Worm (Caenorhabditis elegans) whole organism, young adult: ENCODE data around the gene lnp-1.

Source experiments
- B0019.2 ChIP-seq: fragments of 200-800 bp; sonication (Bioruptor generic); conservative IDR thresholded peaks from 2 replicates; pipeline ENCODE4 v1.3.6; 2022; ENCODE audit warnings: missing genetic modification reagents, missing genetic modification characterization, missing compliant biosample characterization
- B0035.1 ChIP-seq: sonication (generic microtip); optimal IDR thresholded peaks from 2 replicates; lab custom pipeline; 2016; ENCODE audit warnings: missing genetic modification characterization, mild to moderate bottlenecking, missing compliant biosample characterization, missing genotype, missing genetic modification reagents
- B0336.3 ChIP-seq: fragments of 200-800 bp; sonication (Bioruptor generic); IDR thresholded peaks from 2 replicates; pipeline ENCODE4 v1.3.6; 2022; ENCODE audit warnings: missing genetic modification characterization, missing compliant biosample characterization
- C17E4.6 ChIP-seq: fragments of 200-800 bp; sonication (Bioruptor generic); IDR thresholded peaks from 2 replicates; pipeline ENCODE4 v1.3.6; 2022; ENCODE audit warnings: missing genetic modification reagents, missing genetic modification characterization, missing compliant biosample characterization
- F10E7.11 ChIP-seq: sonication (generic microtip); optimal IDR thresholded peaks from 2 replicates; lab custom pipeline; 2017; ENCODE audit warnings: mild to moderate bottlenecking, missing genetic modification characterization, moderate library complexity, missing compliant biosample characterization
- F23B12.7 ChIP-seq: sonication (generic microtip); optimal IDR thresholded peaks from 2 replicates; lab custom pipeline; 2017; ENCODE audit warnings: missing genetic modification characterization, mild to moderate bottlenecking, missing compliant biosample characterization, antibody characterized with exemption, moderate library complexity; ENCODE audit not compliant: insufficient read depth
- F39B2.1 ChIP-seq: fragments of 200-800 bp; sonication (Bioruptor generic); IDR thresholded peaks from 2 replicates; pipeline ENCODE4 v1.3.6; 2022; ENCODE audit warnings: missing genetic modification reagents, missing genetic modification characterization, missing compliant biosample characterization
- F49E8.2 ChIP-seq: sonication (generic microtip); optimal IDR thresholded peaks from 3 replicates; lab custom pipeline; 2017; ENCODE audit warnings: missing genetic modification characterization, mild to moderate bottlenecking, missing compliant biosample characterization, antibody characterized with exemption, moderate library complexity; ENCODE audit not compliant: insufficient read depth
- F52B5.7 ChIP-seq: sonication (generic microtip); optimal IDR thresholded peaks from 2 replicates; lab custom pipeline; 2016; ENCODE audit warnings: mild to moderate bottlenecking, missing genetic modification characterization, missing compliant biosample characterization
- F57A8.1 ChIP-seq: fragments of 200-800 bp; sonication (Bioruptor generic); optimal IDR thresholded peaks from 2 replicates; lab custom pipeline; 2018; ENCODE audit warnings: mild to moderate bottlenecking, missing genetic modification characterization, moderate library complexity, missing compliant biosample characterization
- K12H6.12 ChIP-seq: fragments of 200-800 bp; sonication (Bioruptor generic); optimal IDR thresholded peaks from 2 replicates; lab custom pipeline; 2018; ENCODE audit warnings: mild to moderate bottlenecking, missing genetic modification characterization, missing compliant biosample characterization
- Y95B8A.8 ChIP-seq: fragments of 200-800 bp; sonication (Bioruptor generic); IDR thresholded peaks from 2 replicates; pipeline ENCODE4 v1.3.6; 2022; ENCODE audit warnings: missing genetic modification reagents, missing genetic modification characterization, missing compliant biosample characterization
- akir-1 ChIP-seq: fragments of 200-800 bp; sonication (Bioruptor generic); optimal IDR thresholded peaks from 2 replicates; lab custom pipeline; 2018; ENCODE audit warnings: mild to moderate bottlenecking, missing genetic modification characterization, moderate library complexity, missing compliant biosample characterization
- aptf-3 ChIP-seq: fragments of 200-800 bp; sonication (Bioruptor generic); IDR thresholded peaks from 2 replicates; pipeline ENCODE4 v1.3.6; 2022; ENCODE audit warnings: missing genetic modification characterization, missing compliant biosample characterization
- ceh-100 ChIP-seq: fragments of 200-800 bp; sonication (Bioruptor generic); IDR thresholded peaks from 2 replicates; pipeline ENCODE4 v1.3.6; 2022; ENCODE audit warnings: missing genetic modification reagents, missing genetic modification characterization, missing compliant biosample characterization
- ceh-40 ChIP-seq: fragments of 200-800 bp; sonication (Bioruptor generic); IDR thresholded peaks from 2 replicates; pipeline ENCODE4 v1.3.6; 2022; ENCODE audit warnings: missing genetic modification characterization, missing compliant biosample characterization
- ceh-58 ChIP-seq: fragments of 200-800 bp; sonication (Bioruptor generic); IDR thresholded peaks from 2 replicates; pipeline ENCODE4 v1.3.6; 2022; ENCODE audit warnings: missing genetic modification characterization, missing compliant biosample characterization
- ceh-91 ChIP-seq: fragments of 200-800 bp; sonication (Bioruptor generic); IDR thresholded peaks from 2 replicates; pipeline ENCODE4 v1.3.6; 2022; ENCODE audit warnings: missing genetic modification reagents, missing genetic modification characterization, missing compliant biosample characterization
- dpl-1 ChIP-seq: fragments of 150-350 bp; optimal IDR thresholded peaks from 2 replicates; lab custom pipeline; 2014; ENCODE audit warnings: missing biosample characterization, missing genetic modification reagents, missing genetic modification characterization
- efl-1 ChIP-seq: fragments of 150-350 bp; optimal IDR thresholded peaks from 2 replicates; lab custom pipeline; 2014; ENCODE audit warnings: missing biosample characterization, missing genetic modification reagents, missing genetic modification characterization
- ekl-4 ChIP-seq: fragments of 200-800 bp; sonication (Bioruptor generic); IDR thresholded peaks from 2 replicates; pipeline ENCODE4 v1.3.6; 2022; ENCODE audit warnings: missing genetic modification reagents, missing genetic modification characterization, missing compliant biosample characterization
- gei-17 ChIP-seq: fragments of 200-800 bp; sonication (Bioruptor generic); optimal IDR thresholded peaks from 2 replicates; lab custom pipeline; 2018; ENCODE audit warnings: mild to moderate bottlenecking, missing genetic modification characterization, missing compliant biosample characterization
- him-1 ChIP-seq: sonication (generic microtip); optimal IDR thresholded peaks from 2 replicates; lab custom pipeline; 2016; ENCODE audit warnings: missing genotype, missing genetic modification reagents, missing genetic modification characterization, missing compliant biosample characterization
- let-526 ChIP-seq: fragments of 200-800 bp; sonication (Bioruptor generic); IDR thresholded peaks from 2 replicates; pipeline ENCODE4 v1.3.6; 2022; ENCODE audit warnings: missing genetic modification reagents, missing genetic modification characterization, missing compliant biosample characterization
- lin-26 ChIP-seq: fragments of 200-800 bp; sonication (Bioruptor generic); IDR thresholded peaks from 2 replicates; pipeline ENCODE4 v1.3.6; 2022; ENCODE audit warnings: missing genetic modification reagents, missing genetic modification characterization, missing compliant biosample characterization
- lir-1 ChIP-seq: fragments of 200-800 bp; sonication (Bioruptor generic); conservative IDR thresholded peaks from 2 replicates; pipeline ENCODE4 v1.3.6; 2022; ENCODE audit warnings: missing genetic modification reagents, missing genetic modification characterization, missing compliant biosample characterization
- lsl-1 ChIP-seq: fragments of 200-800 bp; sonication (Bioruptor generic); optimal IDR thresholded peaks from 2 replicates; lab custom pipeline; 2018; ENCODE audit warnings: mild to moderate bottlenecking, missing genetic modification characterization, moderate library complexity, missing compliant biosample characterization
- madf-10 ChIP-seq: sonication (generic microtip); optimal IDR thresholded peaks from 2 replicates; lab custom pipeline; 2016; ENCODE audit warnings: mild to moderate bottlenecking, missing genetic modification characterization, missing compliant biosample characterization
- madf-3 ChIP-seq: fragments of 200-800 bp; sonication (Bioruptor generic); IDR thresholded peaks from 2 replicates; pipeline ENCODE4 v1.3.6; 2022; ENCODE audit warnings: missing genetic modification reagents, missing genetic modification characterization, missing compliant biosample characterization
- madf-8 ChIP-seq: fragments of 200-800 bp; sonication (Bioruptor generic); conservative IDR thresholded peaks from 2 replicates; pipeline ENCODE4 v1.3.6; 2022; ENCODE audit warnings: missing genetic modification reagents, missing genetic modification characterization, missing compliant biosample characterization
- mcd-1 ChIP-seq: fragments of 200-800 bp; sonication (Bioruptor generic); IDR thresholded peaks from 2 replicates; pipeline ENCODE4 v1.3.6; 2022; ENCODE audit warnings: missing genetic modification reagents, missing genetic modification characterization, missing compliant biosample characterization
- mes-4 ChIP-seq: sonication (generic microtip); optimal IDR thresholded peaks from 2 replicates; lab custom pipeline; 2016; ENCODE audit warnings: missing genotype, missing genetic modification characterization, missing compliant biosample characterization
- nfyb-1 ChIP-seq: fragments of 200-800 bp; sonication (Bioruptor generic); IDR thresholded peaks from 2 replicates; pipeline ENCODE4 v1.3.6; 2022; ENCODE audit warnings: missing genetic modification reagents, missing genetic modification characterization, missing compliant biosample characterization
- nhr-120 ChIP-seq: fragments of 200-800 bp; sonication (Bioruptor generic); IDR thresholded peaks from 2 replicates; pipeline ENCODE4 v1.3.6; 2022; ENCODE audit warnings: missing genetic modification characterization, missing compliant biosample characterization
- nhr-179 ChIP-seq: sonication (generic microtip); optimal IDR thresholded peaks from 2 replicates; lab custom pipeline; 2016; ENCODE audit warnings: mild to moderate bottlenecking, missing genetic modification characterization, missing compliant biosample characterization
- snpc-1.1 ChIP-seq: sonication (generic microtip); optimal IDR thresholded peaks from 2 replicates; lab custom pipeline; 2017; ENCODE audit warnings: missing genetic modification characterization, mild to moderate bottlenecking, missing compliant biosample characterization, antibody characterized with exemption, moderate library complexity, missing genotype, missing genetic modification reagents; ENCODE audit not compliant: insufficient read depth
- sptf-2 ChIP-seq: fragments of 200-800 bp; sonication (Bioruptor generic); optimal IDR thresholded peaks from 2 replicates; lab custom pipeline; 2018; ENCODE audit warnings: mild to moderate bottlenecking, missing genetic modification characterization, missing compliant biosample characterization
- tlf-1 ChIP-seq: fragments of 200-800 bp; sonication (Bioruptor generic); optimal IDR thresholded peaks from 2 replicates; lab custom pipeline; 2018; ENCODE audit warnings: mild to moderate bottlenecking, missing genetic modification characterization, missing compliant biosample characterization
- unc-130 ChIP-seq: sonication (generic microtip); optimal IDR thresholded peaks from 2 replicates; lab custom pipeline; 2016; ENCODE audit warnings: missing genetic modification reagents, missing genetic modification characterization, missing compliant biosample characterization
- unc-62 ChIP-seq: fragments of 150-350 bp; optimal IDR thresholded peaks from 2 replicates; lab custom pipeline; 2014; ENCODE audit warnings: missing biosample characterization, missing genetic modification reagents, missing genetic modification characterization
- zfh-2 ChIP-seq: fragments of 200-800 bp; sonication (Bioruptor generic); conservative IDR thresholded peaks from 2 replicates; pipeline ENCODE4 v1.3.6; 2022; ENCODE audit warnings: missing genetic modification reagents, missing genetic modification characterization, missing compliant biosample characterization
- zim-3 ChIP-seq: sonication (generic microtip); optimal IDR thresholded peaks from 2 replicates; lab custom pipeline; 2017; ENCODE audit warnings: mild to moderate bottlenecking, missing genetic modification characterization, moderate library complexity, missing compliant biosample characterization
- ztf-3 ChIP-seq: fragments of 200-800 bp; sonication (Bioruptor generic); optimal IDR thresholded peaks from 2 replicates; lab custom pipeline; 2018; ENCODE audit warnings: mild to moderate bottlenecking, missing genetic modification characterization, missing compliant biosample characterization

lnp-1 gene

ce11 chrX:4620019-4620418 lies 31.5 kb downstream of the lnp-1 start:
- no peak for TF ChIP-seq akir-1 (GFP tag; lab: Kevin White, UChicago)
- no peak for TF ChIP-seq mes-4 (tag; lab: Kevin White, UChicago)
- TF ChIP-seq C17E4.6 (GFP tag; lab: Robert Waterston, UW) = no peak
- no peak for TF ChIP-seq ceh-100 (GFP tag; lab: Robert Waterston, UW)
- TF ChIP-seq Y95B8A.8 = no peak
- no peak for TF ChIP-seq lsl-1
- TF ChIP-seq zfh-2 (GFP tag; lab: Robert Waterston, UW) = peak; percentile 67
- TF ChIP-seq, all 124 proteins: peak for 1

- TF ChIP-seq mes-4 (tag; lab: Kevin White, UChicago) (no peak), lin-26 (GFP tag; lab: Robert Waterston, UW) (no peak), K12H6.12 (tag; lab: Kevin White, UChicago) (no peak), F39B2.1 (GFP tag; lab: Robert Waterston, UW) (no peak), B0336.3 (no peak), madf-8 (no peak), dpl-1 (no peak), F52B5.7 (tag; lab: Kevin White, UChicago) (no peak), mcd-1 (GFP tag; lab: Robert Waterston, UW) (no peak), madf-3 (GFP tag; lab: Robert Waterston, UW) (no peak), nhr-120 (GFP tag; lab: Robert Waterston, UW) (no peak), ceh-91 (GFP tag; lab: Robert Waterston, UW) (no peak), unc-130 (GFP tag; lab: Kevin White, UChicago) (no peak), ekl-4 (no peak), him-1 (tag; lab: Kevin White, UChicago) (no peak), F49E8.2 (tag; lab: Kevin White, UChicago) (no peak), ceh-100 (GFP tag; lab: Robert Waterston, UW) (no peak)
- TF ChIP-seq, all 124 proteins: peak for 0
These were observed 33.5 kb downstream of the lnp-1 start, which contains the start of gene C46C11.3 for ce11 chrX:4622024-4622423. C46C11.3 (plus strand) TSS chrX:4622324.

- TF ChIP-seq lir-1 (GFP tag; lab: Robert Waterston, UW) (no peak), F57A8.1 (GFP tag; lab: Kevin White, UChicago) (no peak), nfyb-1 (GFP tag; lab: Robert Waterston, UW) (no peak), F10E7.11 (tag; lab: Kevin White, UChicago) (no peak), let-526 (no peak)
These were observed 35.1 kb downstream of the lnp-1 start for ce11 chrX:4623707-4624106.

- TF ChIP-seq unc-62 (GFP tag; lab: Kevin White, UChicago) (no peak), ztf-3 (GFP tag; lab: Kevin White, UChicago) (no peak), madf-10 (tag; lab: Kevin White, UChicago) (no peak), tlf-1 (GFP tag; lab: Kevin White, UChicago) (no peak), sptf-2 (no peak), B0019.2 (GFP tag; lab: Robert Waterston, UW) (no peak), efl-1 (GFP tag; lab: Kevin White, UChicago) (no peak), ceh-58 (GFP tag; lab: Robert Waterston, UW) (no peak), B0035.1 (no peak), gei-17 (GFP tag; lab: Kevin White, UChicago) (no peak), B0336.3 (no peak), snpc-1.1 (no peak), aptf-3 (no peak), F39B2.1 (GFP tag; lab: Robert Waterston, UW) (no peak), nhr-179 (tag; lab: Kevin White, UChicago) (no peak), F23B12.7 (no peak), ceh-40 (GFP tag; lab: Robert Waterston, UW) (no peak), zim-3 (no peak)
These were observed 36.5 kb downstream of the lnp-1 start for ce11 chrX:4625080-4625479.
